Worm (Caenorhabditis elegans) whole organism, dauer: Measurements from ENCODE around the gene ucr-2.2.

Source experiments
- unc-62 ChIP-seq: sonication (generic microtip); optimal IDR thresholded peaks from 2 replicates; lab custom pipeline; 2017; ENCODE audit warnings: missing biosample characterization, missing genetic modification reagents, missing genetic modification characterization

Gene ucr-2.2

ce11 chrX:15173303-15173904 is at the start of gene ucr-2.2:
ucr-2.2 (plus strand) TSS chrX:15173904.
- TF ChIP-seq unc-62 (GFP tag; lab: Kevin White, UChicago): no peak

ce11 chrX:15125138-15125537 is 48.6 kb upstream of the ucr-2.2 start:
- no peak for TF ChIP-seq unc-62 (GFP tag; lab: Kevin White, UChicago)

ce11 chrX:15126736-15127135 is 47.0 kb upstream of the ucr-2.2 start:
- TF ChIP-seq unc-62 (GFP tag; lab: Kevin White, UChicago): no peak

DNA sequence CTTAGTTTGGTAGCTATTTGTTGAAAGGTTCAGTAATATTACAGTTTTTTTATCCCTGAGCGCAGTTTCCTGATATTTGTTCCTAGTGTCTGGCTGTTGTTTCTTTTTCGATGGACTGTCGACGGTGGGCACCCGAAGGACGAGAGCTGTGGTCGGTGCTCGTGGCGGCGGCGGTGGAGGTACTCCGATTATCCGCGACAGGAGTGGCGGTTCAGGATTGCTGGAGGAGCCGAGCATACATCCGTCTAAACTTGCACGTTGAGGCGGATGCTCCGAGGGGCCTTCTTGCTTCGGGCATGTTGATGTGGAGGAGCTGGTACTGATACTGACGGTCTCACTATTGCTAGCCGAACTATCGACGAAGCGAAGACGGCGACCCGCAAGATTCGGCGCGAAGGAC is 46.4 kb upstream of the ucr-2.2 start:
- TF ChIP-seq unc-62 (GFP tag; lab: Kevin White, UChicago): no peak

ce11 chrX:15128184-15128583 is 45.5 kb upstream of the ucr-2.2 start:
- TF ChIP-seq unc-62 (GFP tag; lab: Kevin White, UChicago): no peak

ce11 chrX:15132073-15132472 is 41.6 kb upstream of the ucr-2.2 start:
- no peak for TF ChIP-seq unc-62 (GFP tag; lab: Kevin White, UChicago)

ce11 chrX:15133180-15133579 is 40.5 kb upstream of the ucr-2.2 start:
- TF ChIP-seq unc-62 (GFP tag; lab: Kevin White, UChicago): no peak

- TF ChIP-seq unc-62 (GFP tag; lab: Kevin White, UChicago): no peak
Measured at ce11 chrX:15134941-15135340, 38.8 kb upstream of the ucr-2.2 start.

ce11 chrX:15146415-15147210 is 27.1 kb upstream of the ucr-2.2 start:
- no peak for TF ChIP-seq unc-62 (GFP tag; lab: Kevin White, UChicago)

ce11 chrX:15147640-15148039 is 26.1 kb upstream of the ucr-2.2 start, which contains the start of gene unc-7:
unc-7 (minus strand) TSS chrX:15147740.
- no peak for TF ChIP-seq unc-62 (GFP tag; lab: Kevin White, UChicago)

ce11 chrX:15148389-15148788 is 25.3 kb upstream of the ucr-2.2 start:
- TF ChIP-seq unc-62 (GFP tag; lab: Kevin White, UChicago): no peak

ce11 chrX:15148831-15149230 is 24.9 kb upstream of the ucr-2.2 start:
- no peak for TF ChIP-seq unc-62 (GFP tag; lab: Kevin White, UChicago)

DNA sequence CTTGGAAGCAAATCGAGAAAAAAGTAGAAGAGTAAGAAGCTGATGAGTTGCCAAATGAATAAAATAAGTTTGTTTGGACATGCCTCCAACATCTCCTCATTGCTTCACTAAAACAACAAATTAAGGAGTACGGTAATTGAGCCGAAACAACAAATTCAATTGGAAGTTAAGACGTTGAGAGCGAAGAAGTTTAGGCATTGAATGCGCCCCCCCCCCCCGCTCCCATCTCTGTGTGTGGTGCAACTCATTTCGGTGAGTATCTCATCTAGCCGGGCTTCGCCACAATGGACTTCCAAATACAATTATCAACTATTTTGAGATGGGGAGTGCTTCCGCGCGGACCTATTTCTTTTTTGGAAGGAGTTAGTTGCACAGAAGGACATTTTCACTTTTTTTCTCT is 18.6 kb upstream of the ucr-2.2 start:
- TF ChIP-seq unc-62 (GFP tag; lab: Kevin White, UChicago): no peak

DNA sequence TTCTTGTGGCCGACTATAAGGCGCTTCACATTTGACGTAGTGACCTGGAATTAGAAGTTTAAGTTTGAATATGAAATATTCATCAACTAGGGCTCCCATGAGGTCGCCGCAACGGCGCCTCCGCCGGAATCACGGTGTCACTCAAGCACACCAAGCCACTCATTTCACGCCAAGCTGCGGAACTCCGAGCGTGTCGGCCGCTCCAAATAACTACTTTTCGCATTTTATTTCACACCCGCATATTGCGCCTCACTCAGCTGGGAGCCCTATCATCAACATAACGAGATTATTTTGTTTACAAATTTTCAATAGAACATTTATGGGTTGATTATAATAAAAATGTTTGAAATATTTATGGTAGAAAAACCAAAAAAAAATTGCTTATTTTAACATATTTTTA is 15.8 kb upstream of the ucr-2.2 start:
- no peak for TF ChIP-seq unc-62 (GFP tag; lab: Kevin White, UChicago)

DNA sequence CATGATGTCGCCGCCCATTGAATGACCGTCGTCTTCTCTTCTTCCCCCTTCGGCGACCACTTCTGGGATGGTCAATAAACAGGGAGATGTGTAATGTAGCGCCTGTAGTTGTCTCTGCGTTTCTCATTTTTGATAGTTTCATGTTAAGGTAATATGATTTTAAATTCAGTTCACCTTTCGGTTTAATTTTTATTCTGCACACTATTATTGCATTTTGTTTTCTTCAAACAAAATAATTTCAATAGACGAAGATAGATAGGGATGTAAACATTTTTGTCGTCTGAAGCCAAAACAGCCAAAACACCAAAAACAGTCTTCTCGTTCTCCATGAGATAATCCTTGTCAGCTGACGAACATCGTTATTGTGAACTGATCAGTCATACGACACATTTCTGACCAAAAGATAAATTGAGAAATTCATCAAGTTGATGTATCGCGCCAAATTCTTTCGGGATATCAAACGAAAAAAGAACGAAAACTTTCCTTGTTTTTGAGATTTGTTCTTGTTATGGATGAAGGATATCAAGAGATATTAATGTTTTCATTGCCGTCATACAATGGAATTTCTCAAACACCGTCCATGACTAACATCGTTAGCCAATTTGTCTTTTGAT is 14.9 kb upstream of the ucr-2.2 start, which contains the start of gene C11G10.1:
TSS of gene C11G10.1 (minus strand) at position 51 of the 614 bp plus-strand sequence.
- TF ChIP-seq unc-62 (GFP tag; lab: Kevin White, UChicago): no peak

DNA sequence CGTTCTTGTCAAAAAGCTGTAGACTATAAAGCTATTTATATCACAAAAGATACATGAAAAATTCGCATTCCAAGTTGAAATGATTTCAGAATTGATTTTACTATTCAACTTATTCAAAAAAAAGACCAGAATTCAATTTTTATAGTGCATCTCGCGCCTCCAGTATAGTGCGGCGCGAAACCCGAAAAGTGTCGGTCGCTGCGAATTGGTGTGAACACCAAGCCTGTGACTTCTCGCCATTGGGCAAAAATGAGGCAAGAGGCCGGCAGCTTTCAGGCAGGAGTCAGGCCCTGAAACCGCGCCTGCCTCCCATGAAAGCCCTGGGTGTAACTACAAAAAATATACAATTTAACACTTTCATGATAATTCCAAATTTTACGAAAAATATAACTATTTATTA is 14.3 kb upstream of the ucr-2.2 start:
- no peak for TF ChIP-seq unc-62 (GFP tag; lab: Kevin White, UChicago)
